Fruit fly (Drosophila melanogaster): ENCODE data around the gene CG2681.

The CG2681 gene

dm6 chrX:2727506-2727905 is 19.0 kb downstream of the CG2681 start, which contains the start of gene dwg:
Gene dwg, plus strand, starts transcription at chrX:2727698.
- TF ChIP-seq psq (optimal IDR thresholded peaks at IDR 0.05) (no peak), Dll (optimal IDR thresholded peaks at IDR 0.05) (no peak), pan (optimal IDR thresholded peaks at IDR 0.05) (no peak), CG8478 (optimal IDR thresholded peaks at IDR 0.05) (no peak), usp (GFP tag; optimal IDR thresholded peaks at IDR 0.05) (no peak), EcR (GFP tag; optimal IDR thresholded peaks at IDR 0.05) (no peak)

dm6 chrX:2732127-2732526 is 23.6 kb downstream of the CG2681 start, which contains the start of the genes ttm50 and CG2712:
Gene ttm50, minus strand, starts transcription at chrX:2732190.
Gene CG2712, plus strand, starts transcription at chrX:2732469.
- TF ChIP-seq psq (optimal IDR thresholded peaks at IDR 0.05): no peak
- no peak for TF ChIP-seq EcR (GFP tag; optimal IDR thresholded peaks at IDR 0.05)
- TF ChIP-seq Dll (optimal IDR thresholded peaks at IDR 0.05): no peak

dm6 chrX:2738663-2739062 is 30.2 kb downstream of the CG2681 start, which contains the start of gene crm:
Gene crm, minus strand, starts transcription at chrX:2738773.
- TF ChIP-seq usp (GFP tag; optimal IDR thresholded peaks at IDR 0.05) (no peak), EcR (GFP tag; optimal IDR thresholded peaks at IDR 0.05) (no peak), psq (optimal IDR thresholded peaks at IDR 0.05) (no peak), pan (optimal IDR thresholded peaks at IDR 0.05) (no peak), Dll (optimal IDR thresholded peaks at IDR 0.05) (no peak), CG8478 (optimal IDR thresholded peaks at IDR 0.05) (no peak)

- TF ChIP-seq psq (optimal IDR thresholded peaks at IDR 0.05) (no peak), pan (optimal IDR thresholded peaks at IDR 0.05) (no peak), usp (GFP tag; optimal IDR thresholded peaks at IDR 0.05) (no peak), EcR (GFP tag; optimal IDR thresholded peaks at IDR 0.05) (no peak), Dll (optimal IDR thresholded peaks at IDR 0.05) (no peak), CG8478 (optimal IDR thresholded peaks at IDR 0.05) (no peak)
These were observed 31.6 kb downstream of the CG2681 start, which contains the start of gene kirre for dm6 chrX:2740084-2740483. Gene kirre, plus strand, starts transcription at chrX:2740384.

dm6 chrX:2742067-2742466 is 33.6 kb downstream of the CG2681 start:
- TF ChIP-seq usp (GFP tag; optimal IDR thresholded peaks at IDR 0.05): no peak
- TF ChIP-seq EcR (GFP tag; optimal IDR thresholded peaks at IDR 0.05): no peak
- TF ChIP-seq pan (optimal IDR thresholded peaks at IDR 0.05): no peak
- no peak for TF ChIP-seq CG8478 (optimal IDR thresholded peaks at IDR 0.05)
- no peak for TF ChIP-seq psq (optimal IDR thresholded peaks at IDR 0.05)
- TF ChIP-seq Dll (optimal IDR thresholded peaks at IDR 0.05): no peak

dm6 chrX:2743020-2743419 is 34.5 kb downstream of the CG2681 start:
- TF ChIP-seq psq (optimal IDR thresholded peaks at IDR 0.05) (no peak), EcR (GFP tag; optimal IDR thresholded peaks at IDR 0.05) (no peak), CG8478 (optimal IDR thresholded peaks at IDR 0.05) (no peak), Dll (optimal IDR thresholded peaks at IDR 0.05) (no peak), pan (optimal IDR thresholded peaks at IDR 0.05) (no peak), usp (GFP tag; optimal IDR thresholded peaks at IDR 0.05) (no peak)

dm6 chrX:2743601-2744000 is 35.1 kb downstream of the CG2681 start:
- no peak for TF ChIP-seq CG8478 (optimal IDR thresholded peaks at IDR 0.05)
- TF ChIP-seq usp (GFP tag; optimal IDR thresholded peaks at IDR 0.05): no peak
- no peak for TF ChIP-seq psq (optimal IDR thresholded peaks at IDR 0.05)
- no peak for TF ChIP-seq pan (optimal IDR thresholded peaks at IDR 0.05)
- no peak for TF ChIP-seq Dll (optimal IDR thresholded peaks at IDR 0.05)
- TF ChIP-seq EcR (GFP tag; optimal IDR thresholded peaks at IDR 0.05): no peak

dm6 chrX:2744042-2744441 is 35.6 kb downstream of the CG2681 start, which contains the start of gene Syx4:
Gene Syx4, minus strand, starts transcription at chrX:2744076.
- TF ChIP-seq usp (GFP tag; optimal IDR thresholded peaks at IDR 0.05) (no peak), CG8478 (optimal IDR thresholded peaks at IDR 0.05) (no peak), pan (optimal IDR thresholded peaks at IDR 0.05) (no peak), EcR (GFP tag; optimal IDR thresholded peaks at IDR 0.05) (no peak), Dll (optimal IDR thresholded peaks at IDR 0.05) (no peak), psq (optimal IDR thresholded peaks at IDR 0.05) (no peak)

- TF ChIP-seq Dll (optimal IDR thresholded peaks at IDR 0.05) (no peak), psq (optimal IDR thresholded peaks at IDR 0.05) (no peak), pan (optimal IDR thresholded peaks at IDR 0.05) (no peak), EcR (GFP tag; optimal IDR thresholded peaks at IDR 0.05) (no peak), CG8478 (optimal IDR thresholded peaks at IDR 0.05) (no peak), usp (GFP tag; optimal IDR thresholded peaks at IDR 0.05) (no peak)
These were observed 41.2 kb downstream of the CG2681 start for dm6 chrX:2749693-2750092.

- TF ChIP-seq EcR (GFP tag; optimal IDR thresholded peaks at IDR 0.05): no peak
These were observed 48.9 kb downstream of the CG2681 start for dm6 chrX:2757400-2757799.

dm6 chrX:2761198-2761597 is 52.7 kb downstream of the CG2681 start:
- TF ChIP-seq Dll (optimal IDR thresholded peaks at IDR 0.05) (no peak), CG8478 (optimal IDR thresholded peaks at IDR 0.05) (no peak), psq (optimal IDR thresholded peaks at IDR 0.05) (no peak), usp (GFP tag; optimal IDR thresholded peaks at IDR 0.05) (no peak), pan (optimal IDR thresholded peaks at IDR 0.05) (no peak), EcR (GFP tag; optimal IDR thresholded peaks at IDR 0.05) (no peak)

Data from whole organism.